Worm (Caenorhabditis elegans) whole organism, L1 larva: ENCODE measurements around the gene clec-171.

Source experiments
- Y116A8C.19 ChIP-seq: sonication (generic microtip); optimal IDR thresholded peaks from 2 replicates; lab custom pipeline; 2016; ENCODE audit warnings: missing compliant biosample characterization, missing genetic modification characterization, borderline replicate concordance
- aha-1 ChIP-seq: fragments of 150-350 bp; optimal IDR thresholded peaks from 2 replicates; lab custom pipeline; 2014; ENCODE audit warnings: missing biosample characterization, missing genetic modification characterization
- ama-1 ChIP-seq: fragments of 150-350 bp; optimal IDR thresholded peaks from 2 replicates; lab custom pipeline; 2014
- blmp-1 ChIP-seq: fragments of 150-350 bp; optimal IDR thresholded peaks from 2 replicates; lab custom pipeline; 2014; ENCODE audit warnings: missing biosample characterization, missing genetic modification characterization
- ceh-88 ChIP-seq: fragments of 200-800 bp; sonication (Bioruptor generic); IDR thresholded peaks from 2 replicates; pipeline ENCODE4 v1.3.6; 2022; ENCODE audit warnings: missing genetic modification characterization, missing compliant biosample characterization
- ces-1 ChIP-seq: fragments of 150-350 bp; optimal IDR thresholded peaks from 2 replicates; lab custom pipeline; 2014; ENCODE audit warnings: missing biosample characterization, missing genetic modification reagents, missing genetic modification characterization
- dpl-1 ChIP-seq, 3 experiments: fragments of 150-350 bp in 2 of 3; sonication (generic microtip) in 1 of 3; optimal IDR thresholded peaks; 2 replicates each; lab custom pipeline; 2014 to 2017; ENCODE audit warnings: missing biosample characterization in 3 of 3, missing genetic modification characterization in 3 of 3, missing genetic modification reagents in 3 of 3
- dsc-1 ChIP-seq: sonication (generic microtip); optimal IDR thresholded peaks from 2 replicates; lab custom pipeline; 2016; ENCODE audit warnings: mild to moderate bottlenecking, missing genetic modification characterization, missing compliant biosample characterization
- efl-1 ChIP-seq, 4 experiments: fragments of 150-350 bp; optimal IDR thresholded peaks in 3 of 4; peaks in 1 of 4; 1 replicate in 1 of 4; 2 replicates in 3 of 4; lab custom pipeline; 2014; ENCODE audit warnings: missing biosample characterization in 2 of 4, missing genetic modification characterization in 2 of 4, missing genetic modification reagents in 2 of 4
- elt-3 ChIP-seq, 6 experiments: fragments of 150-350 bp in 1 of 6; sonication (generic microtip); optimal IDR thresholded peaks; 2 replicates each; lab custom pipeline; 2017 to 2018; ENCODE audit warnings: missing biosample characterization in 6 of 6, missing genetic modification characterization in 6 of 6, inconsistent platforms in 1 of 6
- ets-5 ChIP-seq: fragments of 200-800 bp; sonication (Bioruptor generic); IDR thresholded peaks from 2 replicates; pipeline ENCODE4 v1.3.6; 2022; ENCODE audit warnings: missing genetic modification characterization, missing compliant biosample characterization
- fos-1 ChIP-seq: fragments of 150-350 bp; optimal IDR thresholded peaks from 2 replicates; lab custom pipeline; 2014; ENCODE audit warnings: missing biosample characterization, missing genetic modification characterization
- grh-1 ChIP-seq: fragments of 200-800 bp; sonication (Bioruptor generic); IDR thresholded peaks from 2 replicates; pipeline ENCODE4 v1.3.6; 2022; ENCODE audit warnings: missing genetic modification reagents, missing genetic modification characterization, missing compliant biosample characterization
- hlh-17 ChIP-seq: fragments of 200-800 bp; sonication (Bioruptor generic); optimal IDR thresholded peaks from 2 replicates; lab custom pipeline; 2018; ENCODE audit warnings: missing genetic modification characterization, mild to moderate bottlenecking, missing compliant biosample characterization, moderate library complexity, borderline replicate concordance
- hlh-4 ChIP-seq: sonication (generic microtip); optimal IDR thresholded peaks from 2 replicates; lab custom pipeline; 2016; ENCODE audit warnings: mild to moderate bottlenecking, missing genetic modification characterization, missing compliant biosample characterization
- isw-1 ChIP-seq: fragments of 200-800 bp; sonication (Bioruptor generic); IDR thresholded peaks from 2 replicates; pipeline ENCODE4 v1.3.6; 2022; ENCODE audit warnings: missing genetic modification characterization, missing compliant biosample characterization
- lin-14 ChIP-seq: fragments of 200-800 bp; sonication (Bioruptor generic); optimal IDR thresholded peaks from 2 replicates; lab custom pipeline; 2018; ENCODE audit warnings: mild to moderate bottlenecking, missing genetic modification characterization, moderate library complexity, missing compliant biosample characterization
- lin-35 ChIP-seq, 2 experiments: fragments of 150-350 bp; optimal IDR thresholded peaks; 2 replicates each; lab custom pipeline; 2014; ENCODE audit warnings: missing biosample characterization in 2 of 2, missing genetic modification characterization in 2 of 2, missing genetic modification reagents in 2 of 2
- lsy-2 ChIP-seq, 2 experiments: fragments of 150-350 bp; optimal IDR thresholded peaks; 2 replicates each; lab custom pipeline; 2014; ENCODE audit warnings: missing biosample characterization in 2 of 2, missing genetic modification characterization in 2 of 2
- mdl-1 ChIP-seq, 2 experiments: fragments of 150-350 bp; optimal IDR thresholded peaks; 2 replicates each; lab custom pipeline; 2014 to 2017; ENCODE audit warnings: missing biosample characterization in 2 of 2, missing genetic modification characterization in 2 of 2, inconsistent platforms in 1 of 2
- mep-1 ChIP-seq: fragments of 150-350 bp; optimal IDR thresholded peaks from 2 replicates; lab custom pipeline; 2014; ENCODE audit warnings: missing biosample characterization, missing genetic modification characterization
- nhr-20 ChIP-seq: sonication (generic microtip); optimal IDR thresholded peaks from 2 replicates; lab custom pipeline; 2016; ENCODE audit warnings: mild to moderate bottlenecking, missing genetic modification characterization, missing compliant biosample characterization
- nhr-84 ChIP-seq: sonication (generic microtip); optimal IDR thresholded peaks from 2 replicates; lab custom pipeline; 2017; ENCODE audit warnings: missing biosample characterization, missing genetic modification characterization
- nhr-85 ChIP-seq: sonication (generic microtip); peaks from one replicate; lab custom pipeline; 2016; ENCODE audit warnings: missing genetic modification characterization, inconsistent platforms, missing compliant biosample characterization
- nhr-90 ChIP-seq: sonication (generic microtip); optimal IDR thresholded peaks from 2 replicates; lab custom pipeline; 2016; ENCODE audit warnings: mild to moderate bottlenecking, missing genetic modification characterization, missing compliant biosample characterization; ENCODE audit not compliant: poor library complexity
- swsn-7 ChIP-seq: sonication (generic microtip); optimal IDR thresholded peaks from 2 replicates; lab custom pipeline; 2016; ENCODE audit warnings: missing genetic modification characterization, missing compliant biosample characterization
- tlp-1 ChIP-seq: fragments of 150-350 bp; optimal IDR thresholded peaks from 2 replicates; lab custom pipeline; 2014; ENCODE audit warnings: missing biosample characterization, missing genetic modification characterization
- xbp-1 ChIP-seq: sonication (generic microtip); optimal IDR thresholded peaks from 2 replicates; lab custom pipeline; 2016; ENCODE audit warnings: missing genetic modification characterization, missing compliant biosample characterization
- zip-4 ChIP-seq: fragments of 200-800 bp; sonication (Bioruptor generic); optimal IDR thresholded peaks from 2 replicates; lab custom pipeline; 2018; ENCODE audit warnings: mild to moderate bottlenecking, missing genetic modification characterization, moderate library complexity, missing compliant biosample characterization

clec-171 gene

DNA sequence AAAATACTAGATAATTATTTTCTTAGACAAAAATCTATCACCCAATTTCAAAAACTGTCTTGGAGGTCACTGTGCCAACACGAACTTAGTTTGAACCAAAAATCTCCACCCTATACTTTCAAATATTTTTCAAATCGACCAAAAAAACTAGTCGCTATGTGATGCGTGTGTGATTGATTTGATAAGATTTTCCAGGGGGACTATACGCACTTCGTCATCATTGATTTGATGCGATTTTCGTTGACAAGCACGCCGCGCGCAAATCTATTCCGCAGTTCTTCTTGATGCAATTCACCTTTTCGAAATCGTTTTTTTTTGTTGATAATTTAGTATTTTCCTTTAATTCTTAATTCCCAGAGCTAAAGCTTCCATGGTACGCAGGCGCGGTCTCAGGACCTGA is 26.3 kb upstream of the clec-171 start:
- TF ChIP-seq isw-1 (no peak), elt-3 (tag; optimal IDR thresholded peaks at IDR 0.05; lab: Kevin White, UChicago) (peak in 4 of 6 experiments; percentile 30 to 71 (median 43)), lin-14 (GFP tag; lab: Kevin White, UChicago) (peak; percentile 27), nhr-20 (peak; percentile 20), lin-35 (GFP tag; optimal IDR thresholded peaks at IDR 0.05; lab: Kevin White, UChicago) (peak in 1 of 2 experiments; percentile 21), mdl-1 (tag; optimal IDR thresholded peaks at IDR 0.05; lab: Kevin White, UChicago) (peak in 1 of 2 experiments; percentile 31), nhr-85 (tag; lab: Kevin White, UChicago) (peak; percentile 69), dsc-1 (no peak), blmp-1 (tag; lab: Kevin White, UChicago) (peak; percentile 51)

ce11 chrIV:1452480-1452879 is 25.3 kb upstream of the clec-171 start:
- TF ChIP-seq mdl-1 (tag; optimal IDR thresholded peaks at IDR 0.05; lab: Kevin White, UChicago) = no peak
- peak; percentile 30 for TF ChIP-seq lin-14 (GFP tag; lab: Kevin White, UChicago)
- TF ChIP-seq ama-1 (lab: Kevin White, UChicago) = no peak
- TF ChIP-seq swsn-7 = no peak
- TF ChIP-seq elt-3 (tag; optimal IDR thresholded peaks at IDR 0.05; lab: Kevin White, UChicago) = peak in 1 of 6 experiments; percentile 22
- no peak for TF ChIP-seq fos-1 (tag; lab: Kevin White, UChicago)
- no peak for TF ChIP-seq isw-1
- no peak for TF ChIP-seq ceh-88 (GFP tag; lab: Robert Waterston, UW)
- no peak for TF ChIP-seq tlp-1 (tag; lab: Kevin White, UChicago)
- TF ChIP-seq hlh-4 = no peak
- TF ChIP-seq nhr-85 (tag; lab: Kevin White, UChicago) = peak; percentile 57
- TF ChIP-seq efl-1 (optimal IDR thresholded peaks at IDR 0.05; lab: Kevin White, UChicago) = no peak
- peak in 1 of 2 experiments; percentile 91 for TF ChIP-seq efl-1 (GFP tag; optimal IDR thresholded peaks at IDR 0.05 in 1 of 2; lab: Kevin White, UChicago)
- peak; percentile 32 for TF ChIP-seq blmp-1 (tag; lab: Kevin White, UChicago)
- TF ChIP-seq, all 84 proteins: peak for 5

- TF ChIP-seq grh-1 (GFP tag; lab: Robert Waterston, UW) (peak; percentile 52; the same call in 1 of the 2 replicates), efl-1 (optimal IDR thresholded peaks at IDR 0.05; lab: Kevin White, UChicago) (no peak), efl-1 (GFP tag; optimal IDR thresholded peaks at IDR 0.05 in 1 of 2; lab: Kevin White, UChicago) (peak in 1 of 2 experiments; percentile 14), blmp-1 (tag; lab: Kevin White, UChicago) (peak; percentile 90), ces-1 (GFP tag; lab: Kevin White, UChicago) (no peak), Y116A8C.19 (no peak), dpl-1 (GFP tag; optimal IDR thresholded peaks at IDR 0.05; lab: Kevin White, UChicago) (peak in 1 of 3 experiments; percentile 19), mep-1 (peak; percentile 20), lsy-2 (tag; optimal IDR thresholded peaks at IDR 0.05; lab: Kevin White, UChicago) (peak in 1 of 2 experiments; percentile 28), elt-3 (tag; optimal IDR thresholded peaks at IDR 0.05; lab: Kevin White, UChicago) (no peak)
Observed at ce11 chrIV:1445920-1446319, 18.7 kb upstream of the clec-171 start, which contains the start of gene clp-7. clp-7 (minus strand) TSS chrIV:1445966.

ce11 chrIV:1443997-1444678 is 17.0 kb upstream of the clec-171 start:
- TF ChIP-seq efl-1 (optimal IDR thresholded peaks at IDR 0.05; lab: Kevin White, UChicago) (no peak), efl-1 (GFP tag; optimal IDR thresholded peaks at IDR 0.05 in 1 of 2; lab: Kevin White, UChicago) (peak in 1 of 2 experiments; percentile 45), grh-1 (GFP tag; lab: Robert Waterston, UW) (no peak)

DNA sequence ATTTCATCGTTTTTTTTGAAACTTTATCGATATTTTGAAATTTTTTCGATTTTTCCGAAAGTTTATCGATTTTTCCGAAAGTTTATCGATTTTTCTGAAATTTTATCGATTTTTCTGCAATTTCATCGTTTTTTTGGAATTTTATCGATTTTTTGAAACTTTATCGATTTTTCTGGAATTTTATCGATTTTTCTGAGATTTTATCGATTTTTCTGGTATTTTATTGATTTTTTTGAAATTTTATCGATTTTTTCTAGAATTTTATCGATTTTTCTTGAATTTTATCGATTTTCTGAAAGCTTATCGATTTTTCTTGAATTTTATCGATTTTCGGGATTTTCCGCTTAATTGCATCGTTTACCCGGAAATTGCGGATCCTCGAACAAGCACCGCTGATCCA is 16.3 kb upstream of the clec-171 start:
- no peak for TF ChIP-seq efl-1 (optimal IDR thresholded peaks at IDR 0.05; lab: Kevin White, UChicago)
- TF ChIP-seq efl-1 (GFP tag; optimal IDR thresholded peaks at IDR 0.05 in 1 of 2; lab: Kevin White, UChicago) = peak in 1 of 2 experiments; percentile 39
- TF ChIP-seq ets-5 (GFP tag; lab: Robert Waterston, UW) = no peak

DNA sequence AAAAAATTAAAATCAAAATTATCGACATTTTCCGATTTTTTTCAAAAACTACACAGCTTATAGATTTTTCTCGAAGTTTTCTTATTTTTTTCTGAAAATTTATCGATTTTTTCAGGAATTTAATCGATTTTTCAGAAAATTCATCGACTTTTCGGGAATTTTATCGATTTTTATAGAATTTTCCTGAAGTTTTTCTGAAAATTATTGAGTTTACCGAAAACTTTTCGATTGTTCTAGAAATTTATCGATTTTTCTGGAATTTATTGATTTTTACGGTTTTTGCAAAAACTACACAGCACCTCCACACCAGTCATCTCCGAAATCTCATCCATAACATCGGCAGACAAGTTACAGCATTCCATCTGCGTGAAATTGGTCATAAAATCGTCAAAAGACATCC is 10.4 kb upstream of the clec-171 start:
- TF ChIP-seq nhr-90 (tag; lab: Kevin White, UChicago) (no peak), nhr-84 (tag; lab: Kevin White, UChicago) (no peak), xbp-1 (tag; lab: Kevin White, UChicago) (no peak), tlp-1 (tag; lab: Kevin White, UChicago) (no peak), hlh-17 (no peak), lin-35 (GFP tag; optimal IDR thresholded peaks at IDR 0.05; lab: Kevin White, UChicago) (no peak), zip-4 (GFP tag; lab: Kevin White, UChicago) (no peak), aha-1 (tag; lab: Kevin White, UChicago) (no peak)
